Fruit fly (Drosophila melanogaster) Kc167 (cell line): ENCODE measurements around the gene CG16965.

Source experiments
- Myc ChIP-seq: fragments of >200 bp; optimal IDR thresholded peaks from 2 replicates; lab custom pipeline; 2017; ENCODE audit warnings: missing external identifiers
- Sin3A ChIP-seq: fragments of >200 bp; optimal IDR thresholded peaks from 2 replicates; lab custom pipeline; 2018; ENCODE audit warnings: missing external identifiers
- h ChIP-seq: fragments of >200 bp; optimal IDR thresholded peaks from 3 replicates; lab custom pipeline; 2018; ENCODE audit warnings: missing external identifiers
- insv ChIP-seq: fragments of >200 bp; optimal IDR thresholded peaks from 3 replicates; lab custom pipeline; 2018; ENCODE audit warnings: missing external identifiers
- psq ChIP-seq: fragments of >200 bp; optimal IDR thresholded peaks from 2 replicates; lab custom pipeline; 2017; ENCODE audit warnings: missing external identifiers
- ttk ChIP-seq: sonication (Bioruptor generic); optimal IDR thresholded peaks from 2 replicates; lab custom pipeline; 2017; ENCODE audit warnings: missing external identifiers

The CG16965 gene

DNA sequence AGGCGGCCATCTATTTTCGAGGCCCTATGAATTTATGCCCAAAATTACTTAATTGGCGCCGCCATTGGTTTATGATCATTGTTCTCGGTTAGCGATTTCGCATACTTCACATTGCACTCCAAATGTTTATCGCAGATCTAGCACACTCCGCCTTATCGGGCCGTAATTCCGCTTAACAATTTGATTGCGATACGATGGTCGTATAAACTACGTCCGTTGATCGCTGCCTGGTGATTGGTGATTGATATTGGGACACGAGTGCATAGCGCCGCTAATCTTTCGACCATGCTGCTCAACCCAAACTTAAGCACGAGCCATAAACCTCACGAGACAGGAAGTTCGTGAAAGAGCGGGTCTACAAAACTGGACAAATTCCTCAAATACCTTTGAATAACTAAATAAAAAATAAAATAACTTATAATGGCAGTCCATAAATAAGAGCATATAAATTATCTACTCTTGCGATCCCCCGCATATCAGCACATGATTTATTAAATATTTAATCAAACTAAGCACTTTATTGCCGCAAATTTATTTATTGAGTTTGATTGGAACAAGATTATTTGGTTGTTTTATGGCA lies 49.3 kb downstream of the CG16965 start:
- no peak for TF ChIP-seq Myc
- TF ChIP-seq ttk (lab: Kevin White, UChicago): no peak
- TF ChIP-seq Sin3A (lab: Kevin White, UChicago): no peak
- TF ChIP-seq insv: no peak
- no peak for TF ChIP-seq psq
- TF ChIP-seq h: no peak

DNA sequence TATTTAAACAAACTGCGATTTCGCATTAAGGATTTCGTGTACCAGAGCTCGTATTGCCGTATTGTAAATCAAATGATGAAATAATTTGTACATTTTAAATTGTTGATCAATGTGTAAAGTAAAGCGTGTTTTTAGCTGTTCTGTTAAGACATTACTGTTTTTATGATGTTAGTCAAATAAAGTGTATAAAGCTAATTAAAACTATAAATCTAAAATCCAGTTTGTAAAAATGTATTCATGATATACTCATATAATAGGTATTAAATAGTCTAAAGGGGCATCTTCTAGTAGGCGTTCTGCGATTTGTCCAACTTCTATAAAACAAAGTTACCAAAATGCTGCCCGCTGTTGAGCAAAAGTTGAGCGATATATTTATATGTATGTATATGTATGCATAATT lies 52.5 kb downstream of the CG16965 start, which contains the start of gene CG18788:
Gene CG18788 (plus strand): TSS at position 301 of the 400 bp plus-strand sequence.
- TF ChIP-seq h (no peak), Sin3A (lab: Kevin White, UChicago) (no peak), ttk (lab: Kevin White, UChicago) (no peak), Myc (no peak)
